Fruit fly (Drosophila melanogaster): ENCODE results near the gene Rev1.

Gene Rev1

dm6 chr3L:633272-634254, 20.6 kb upstream of the Rev1 start (continued):
- TF ChIP-seq pros (GFP tag; optimal IDR thresholded peaks at IDR 0.05) = peak; percentile 35
- peak in 1 of 2 experiments; percentile 96 for TF ChIP-seq eve (GFP tag; optimal IDR thresholded peaks at IDR 0.05)
- TF ChIP-seq CG10431 (GFP tag; optimal IDR thresholded peaks at IDR 0.05) = peak; percentile 72
- TF ChIP-seq CG18011 (GFP tag; optimal IDR thresholded peaks at IDR 0.05) = peak; percentile 20
- peak; percentile 82 for TF ChIP-seq ase (GFP tag; IDR thresholded peaks at IDR 0.05)
- TF ChIP-seq jigr1 (GFP tag; IDR thresholded peaks at IDR 0.05) = peak; percentile 74
- peak; percentile 86 for TF ChIP-seq jing (GFP tag; optimal IDR thresholded peaks at IDR 0.05)
- TF ChIP-seq caup (GFP tag; optimal IDR thresholded peaks at IDR 0.05; ENCODE audit: severe bottlenecking) = peak; percentile 29
- TF ChIP-seq CG7839 (tag; optimal IDR thresholded peaks at IDR 0.05) = peak; percentile 84
- peak; percentile 65 for TF ChIP-seq Ada2b (GFP tag; IDR thresholded peaks at IDR 0.05)
- TF ChIP-seq CG12219 (GFP tag; optimal IDR thresholded peaks at IDR 0.05) = peak; percentile 76
- TF ChIP-seq ci (GFP tag; IDR thresholded peaks at IDR 0.05) = peak; percentile 95
- peak; percentile 81 for TF ChIP-seq CG15696 (tag; optimal IDR thresholded peaks at IDR 0.05)
- peak; percentile 92 for TF ChIP-seq dmrt11E (tag; optimal IDR thresholded peaks at IDR 0.05)
- no peak for TF ChIP-seq CG2129 (GFP tag; IDR thresholded peaks at IDR 0.05; ENCODE audit: partially characterized antibody)
- TF ChIP-seq cato (GFP tag; optimal IDR thresholded peaks at IDR 0.05; ENCODE audit: borderline replicate concordance) = peak; percentile 85
- peak; percentile 47 for TF ChIP-seq MTF-1 (GFP tag; optimal IDR thresholded peaks at IDR 0.05; ENCODE audit: borderline replicate concordance)
- peak; percentile 78 for TF ChIP-seq ttk (GFP tag; IDR thresholded peaks at IDR 0.05)
- peak; percentile 35 to 96 for TF ChIP-seq bsh (GFP tag; optimal IDR thresholded peaks at IDR 0.05)
- TF ChIP-seq bcd (GFP tag; optimal IDR thresholded peaks at IDR 0.05) = peak; percentile 75
- no peak for TF ChIP-seq abd-A (tag; optimal IDR thresholded peaks at IDR 0.05)
- TF ChIP-seq CG30431 (GFP tag; optimal IDR thresholded peaks at IDR 0.05) = peak; percentile 89
- TF ChIP-seq sqz (GFP tag; optimal IDR thresholded peaks at IDR 0.05) = peak; percentile 74
- TF ChIP-seq CG16813 (GFP tag; IDR thresholded peaks at IDR 0.05; ENCODE audit: partially characterized antibody) = 0 out of 3 replicates have a peak, but pooled peaks have one; percentile 28
- TF ChIP-seq CG18619 (GFP tag; optimal IDR thresholded peaks at IDR 0.05) = peak; percentile 77
- TF ChIP-seq CG4282 (GFP tag; optimal IDR thresholded peaks at IDR 0.05) = peak; percentile 12
- peak; percentile 35 for TF ChIP-seq Ets97D (GFP tag; optimal IDR thresholded peaks at IDR 0.05)
- TF ChIP-seq CG30403 (GFP tag; optimal IDR thresholded peaks at IDR 0.05) = peak; percentile 85
- peak; percentile 79 for TF ChIP-seq CG12659 (GFP tag; optimal IDR thresholded peaks at IDR 0.05)
- peak; percentile 63 for TF ChIP-seq CG17802 (tag; optimal IDR thresholded peaks at IDR 0.05)
- TF ChIP-seq CG2678 (tag; optimal IDR thresholded peaks at IDR 0.05) = peak; percentile 83
- TF ChIP-seq CG3407 (GFP tag; optimal IDR thresholded peaks at IDR 0.05) = peak; percentile 91
- TF ChIP-seq CG4707 (GFP tag; optimal IDR thresholded peaks at IDR 0.05) = peak; percentile 76
- no peak for TF ChIP-seq CrebB (tag; optimal IDR thresholded peaks at IDR 0.05)
- peak; percentile 75 for TF ChIP-seq CG1792 (GFP tag; optimal IDR thresholded peaks at IDR 0.05)
- no peak for TF ChIP-seq CG14860 (GFP tag; IDR thresholded peaks at IDR 0.05; ENCODE audit: partially characterized antibody)
- peak; percentile 83 for TF ChIP-seq sens-2 (GFP tag; IDR thresholded peaks at IDR 0.05)
- no peak for TF ChIP-seq CG7271 (tag; optimal IDR thresholded peaks at IDR 0.05)
- no peak for TF ChIP-seq cwo (GFP tag; optimal IDR thresholded peaks at IDR 0.05)
- TF ChIP-seq Fer2 (tag; optimal IDR thresholded peaks at IDR 0.05) = no peak
- peak; percentile 71; the same call in 1 of the 3 replicates for TF ChIP-seq CG7357 (GFP tag; IDR thresholded peaks at IDR 0.05)
- peak; percentile 94 for TF ChIP-seq chn (GFP tag; optimal IDR thresholded peaks at IDR 0.05)
- TF ChIP-seq dm (GFP tag; optimal IDR thresholded peaks at IDR 0.05) = peak; percentile 70
- peak; percentile 62 for TF ChIP-seq Rfx (GFP tag; IDR thresholded peaks at IDR 0.05)
- peak; percentile 85 for TF ChIP-seq CG8924 (tag; optimal IDR thresholded peaks at IDR 0.05)
- peak; percentile 70 for TF ChIP-seq CG17361 (GFP tag; IDR thresholded peaks at IDR 0.05)
